Worm (Caenorhabditis elegans): Measurements from ENCODE around the gene C17G10.6.

DNA sequence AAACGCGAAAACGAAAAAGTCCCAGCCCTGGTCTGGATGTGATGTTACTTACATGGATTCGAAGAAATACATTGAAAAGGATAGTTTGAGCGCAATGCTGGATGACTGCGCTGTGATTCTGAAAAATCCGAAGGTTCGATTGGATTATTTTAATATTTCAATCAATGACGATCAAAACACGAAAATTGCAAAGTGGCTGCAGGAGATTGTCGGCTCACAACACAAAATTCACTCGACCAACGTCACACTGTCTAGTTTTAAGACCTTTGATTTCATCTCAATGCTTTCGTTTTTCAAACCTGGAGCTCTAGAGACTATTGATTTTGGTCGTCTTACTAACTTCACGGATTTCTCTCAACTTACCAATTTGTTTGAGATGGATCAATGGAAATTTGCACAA, 51.6 kb downstream of the C17G10.6 start, which contains the start of gene C17C3.5:
- TF ChIP-seq ces-1 (GFP tag; optimal IDR thresholded peaks at IDR 0.05) (no peak), lsy-2 (tag; optimal IDR thresholded peaks at IDR 0.05) (no peak), tbx-8 (GFP tag; optimal IDR thresholded peaks at IDR 0.05) (no peak), unc-39 (tag; optimal IDR thresholded peaks at IDR 0.05) (no peak), unc-62 (GFP tag; optimal IDR thresholded peaks at IDR 0.05) (no peak)

All from whole organism, mixed stage, embryonic.